Worm (Caenorhabditis elegans) whole organism, late embryonic: ENCODE results near the gene K09C8.8.

Experiments
- C08G9.2 ChIP-seq: sonication (generic microtip); optimal IDR thresholded peaks from 2 replicates; lab custom pipeline; 2016; ENCODE audit warnings: mild to moderate bottlenecking, missing genetic modification characterization, moderate library complexity, missing compliant biosample characterization
- unc-55 ChIP-seq: sonication (generic microtip); optimal IDR thresholded peaks from 2 replicates; lab custom pipeline; 2017; ENCODE audit warnings: missing biosample characterization, missing genetic modification reagents, missing genetic modification characterization

- TF ChIP-seq C08G9.2, result no peak
- no peak for TF ChIP-seq unc-55 (GFP tag; lab: Kevin White, UChicago)
Observed at ce11 chrX:10951168-10951567, 19.6 kb upstream of the K09C8.8 start, which contains the start of gene K09C8.7.
